ENCODE assay signal across 6 worm cellular contexts in genomic region chrV:16821270-16821737, ce11.
TF ChIP-seq lines count a peak whose summit lies in the region.

TSS of gene T20B3.14 (minus strand) at chrV:16821320.

TF ChIP-seq in whole organism, L1 larva, 84 proteins besides CTCF, POLR2A, EP300 and RAD21:
- TF ChIP-seq lin-14 (GFP tag; optimal IDR thresholded peaks at IDR 0.05; lab: Kevin White, UChicago) (peak; percentile 22), fos-1 (tag; optimal IDR thresholded peaks at IDR 0.05; lab: Kevin White, UChicago) (no peak)

TF ChIP-seq in whole organism, L2 larva, 48 proteins besides CTCF, POLR2A, EP300 and RAD21:
- TF ChIP-seq sma-3 (GFP tag; optimal IDR thresholded peaks at IDR 0.05; lab: Kevin White, UChicago): no peak
- peak; percentile 39 for TF ChIP-seq unc-55 (GFP tag; optimal IDR thresholded peaks at IDR 0.05; lab: Kevin White, UChicago)

TF ChIP-seq in whole organism, L3 larva, 47 proteins besides CTCF, POLR2A, EP300 and RAD21:
- TF ChIP-seq lin-39 (tag; optimal IDR thresholded peaks at IDR 0.05; lab: Kevin White, UChicago): peak; percentile 65
- no peak for TF ChIP-seq nhr-77 (tag; optimal IDR thresholded peaks at IDR 0.05; lab: Kevin White, UChicago)
- TF ChIP-seq elt-1 (tag; optimal IDR thresholded peaks at IDR 0.05; lab: Kevin White, UChicago): peak; percentile 1

TF ChIP-seq in whole organism, L4 larva, 104 proteins besides CTCF, POLR2A, EP300 and RAD21:
- no peak for TF ChIP-seq pha-4 (GFP tag; IDR thresholded peaks at IDR 0.05; lab: Robert Waterston, UW)
- TF ChIP-seq pha-4 (tag; optimal IDR thresholded peaks at IDR 0.05; lab: Kevin White, UChicago): no peak
- no peak for TF ChIP-seq hlh-30 (tag; optimal IDR thresholded peaks at IDR 0.05; lab: Kevin White, UChicago; ENCODE audit: insufficient read depth)
- TF ChIP-seq hif-1 (tag; optimal IDR thresholded peaks at IDR 0.05; lab: Kevin White, UChicago): peak in 1 of 2 experiments; percentile 35
- no peak for TF ChIP-seq saeg-2 (GFP tag; IDR thresholded peaks at IDR 0.05; lab: Robert Waterston, UW)
- no peak for TF ChIP-seq mdl-1 (tag; optimal IDR thresholded peaks at IDR 0.05; lab: Kevin White, UChicago)
- TF ChIP-seq unc-62 (GFP tag; optimal IDR thresholded peaks at IDR 0.05 in 1 of 2; lab: Kevin White, UChicago): peak in 1 of 2 experiments; percentile 71
- no peak for TF ChIP-seq unc-62 (tag; optimal IDR thresholded peaks at IDR 0.05; lab: Kevin White, UChicago)
- TF ChIP-seq rbr-2 (tag; optimal IDR thresholded peaks at IDR 0.05; lab: Kevin White, UChicago): no peak
- no peak for TF ChIP-seq skn-1 (tag; optimal IDR thresholded peaks at IDR 0.05; lab: Kevin White, UChicago)
- TF ChIP-seq ceh-20 (GFP tag; IDR thresholded peaks at IDR 0.05; lab: Robert Waterston, UW): 0 out of 2 replicates have a peak, but pooled peaks have one; percentile 46
- no peak for TF ChIP-seq lin-13 (GFP tag; optimal IDR thresholded peaks at IDR 0.05; lab: Kevin White, UChicago)
- TF ChIP-seq aha-1 (tag; lab: Kevin White, UChicago): peak; percentile 63
- no peak for TF ChIP-seq F37D6.2 (tag; optimal IDR thresholded peaks at IDR 0.05; lab: Kevin White, UChicago)
- TF ChIP-seq nhr-6 (tag; optimal IDR thresholded peaks at IDR 0.05; lab: Kevin White, UChicago): no peak

TF ChIP-seq in whole organism, mixed stage, embryonic, 35 proteins besides CTCF, POLR2A, EP300 and RAD21:
- TF ChIP-seq zip-8 (tag; optimal IDR thresholded peaks at IDR 0.05; lab: Kevin White, UChicago) (peak; percentile 83), nhr-12 (tag; optimal IDR thresholded peaks at IDR 0.05; lab: Kevin White, UChicago) (no peak)
TF ChIP-seq in whole organism, mixed stage, embryonic: peak in this region for 1.

TF ChIP-seq in whole organism, young adult, 124 proteins besides CTCF, POLR2A, EP300 and RAD21:
- TF ChIP-seq nfyb-1 (GFP tag; IDR thresholded peaks at IDR 0.05; lab: Robert Waterston, UW): no peak
- TF ChIP-seq madf-8 (GFP tag; conservative IDR thresholded peaks at IDR 0.05; lab: Robert Waterston, UW): no peak
- no peak for TF ChIP-seq zfh-2 (GFP tag; conservative IDR thresholded peaks at IDR 0.05; lab: Robert Waterston, UW)
- TF ChIP-seq hsf-1 (GFP tag; IDR thresholded peaks at IDR 0.05; lab: Robert Waterston, UW): no peak
- 0 out of 2 replicates have a peak, but pooled peaks have one; percentile 89 for TF ChIP-seq F37B4.10 (GFP tag; IDR thresholded peaks at IDR 0.05; lab: Robert Waterston, UW)
- TF ChIP-seq ztf-22 (GFP tag; optimal IDR thresholded peaks at IDR 0.05; lab: Kevin White, UChicago): no peak
